Fruit fly (Drosophila melanogaster) whole organism, adult: ENCODE results near the gene CG9541.
A peak's percentile ranks its signal among the peaks of the same experiment; 100 is the strongest.

Experiments
- CG11617 ChIP-seq: fragments of 200-800 bp; sonication (Bioruptor generic); optimal IDR thresholded peaks from 2 replicates; lab custom pipeline; 2017; ENCODE audit warnings: mild to moderate bottlenecking, missing biosample characterization, missing genetic modification reagents, missing genetic modification characterization
- CG14711 ChIP-seq: fragments of 200-800 bp; sonication (Bioruptor generic); optimal IDR thresholded peaks from 2 replicates; lab custom pipeline; 2018; ENCODE audit warnings: missing biosample characterization, mild to moderate bottlenecking, missing genetic modification characterization, moderate library complexity
- CG5204 ChIP-seq: fragments of 200-800 bp; sonication (Bioruptor generic); optimal IDR thresholded peaks from 2 replicates; lab custom pipeline; 2016; ENCODE audit warnings: missing biosample characterization, missing genetic modification characterization
- CG7045 ChIP-seq: fragments of 200-800 bp; sonication (Bioruptor generic); optimal IDR thresholded peaks from 2 replicates; lab custom pipeline; 2017; ENCODE audit warnings: missing biosample characterization, mild to moderate bottlenecking, missing genetic modification characterization
- CG7101 ChIP-seq: fragments of 200-800 bp; sonication (Bioruptor generic); optimal IDR thresholded peaks from 2 replicates; lab custom pipeline; 2018; ENCODE audit warnings: missing biosample characterization, mild to moderate bottlenecking, missing genetic modification characterization, moderate library complexity
- Clk ChIP-seq: fragments of 200-800 bp; sonication (Bioruptor generic); optimal IDR thresholded peaks from 2 replicates; lab custom pipeline; 2017; ENCODE audit warnings: missing biosample characterization, missing genetic modification characterization
- Hr96 ChIP-seq: fragments of 200-800 bp; sonication (Bioruptor generic); optimal IDR thresholded peaks from 2 replicates; lab custom pipeline; 2016; ENCODE audit warnings: missing biosample characterization, missing genetic modification characterization
- bab1 ChIP-seq: fragments of 200-800 bp; sonication (Bioruptor generic); optimal IDR thresholded peaks from 3 replicates; lab custom pipeline; 2019; ENCODE audit warnings: missing biosample characterization, mild to moderate bottlenecking, missing genetic modification characterization, moderate library complexity
- cic ChIP-seq: fragments of 200-800 bp; sonication (Bioruptor generic); optimal IDR thresholded peaks from 2 replicates; lab custom pipeline; 2017; ENCODE audit warnings: missing biosample characterization, mild to moderate bottlenecking, missing genetic modification characterization, moderate library complexity
- ovo ChIP-seq: fragments of 200-800 bp; sonication (Bioruptor generic); optimal IDR thresholded peaks from 2 replicates; lab custom pipeline; 2016; ENCODE audit warnings: missing biosample characterization, missing genetic modification characterization
- toe ChIP-seq: fragments of 200-800 bp; sonication (Bioruptor generic); optimal IDR thresholded peaks from 2 replicates; lab custom pipeline; 2016; ENCODE audit warnings: missing biosample characterization, missing genetic modification characterization

DNA sequence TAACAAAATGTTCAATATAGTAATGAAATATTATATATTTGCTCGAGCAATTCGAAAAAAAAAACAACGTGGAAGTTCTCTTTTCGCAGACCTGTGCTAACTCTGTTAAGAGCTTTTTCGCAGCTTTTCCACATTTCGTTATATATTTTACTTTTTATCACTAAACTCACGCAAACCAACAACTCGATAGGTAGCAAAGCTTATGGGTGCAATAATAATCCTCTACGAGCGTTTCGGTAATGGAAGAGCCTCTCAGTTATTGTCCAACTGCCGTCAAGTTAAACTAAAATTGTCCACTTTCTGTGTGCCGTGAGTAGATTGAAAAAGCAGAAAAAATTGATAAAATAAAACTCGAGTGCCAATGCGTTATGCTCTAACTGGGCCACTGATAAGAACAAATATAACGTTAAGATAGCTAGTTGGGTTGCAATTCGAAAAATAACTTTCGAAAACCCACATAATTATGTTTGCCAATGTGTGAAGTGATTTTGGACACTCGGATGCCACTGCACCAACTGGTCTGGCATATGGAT lies 41.5 kb downstream of the CG9541 start, which contains the start of gene Tsp29Fa:
- TF ChIP-seq ovo (GFP tag; lab: Kevin White, UChicago) (no peak), CG14711 (tag; lab: Kevin White, UChicago) (no peak), CG7045 (GFP tag; lab: Kevin White, UChicago) (no peak), Clk (GFP tag; lab: Kevin White, UChicago) (no peak), cic (peak; percentile 63), toe (no peak), Hr96 (GFP tag; lab: Kevin White, UChicago) (no peak), bab1 (GFP tag; lab: Kevin White, UChicago) (no peak), CG11617 (no peak), CG7101 (no peak), CG5204 (GFP tag; lab: Kevin White, UChicago) (no peak)
